Worm (Caenorhabditis elegans): ENCODE measurements around the gene lgc-53.
A peak's percentile ranks its signal among the peaks of the same experiment; 100 is the strongest.

Gene lgc-53

DNA sequence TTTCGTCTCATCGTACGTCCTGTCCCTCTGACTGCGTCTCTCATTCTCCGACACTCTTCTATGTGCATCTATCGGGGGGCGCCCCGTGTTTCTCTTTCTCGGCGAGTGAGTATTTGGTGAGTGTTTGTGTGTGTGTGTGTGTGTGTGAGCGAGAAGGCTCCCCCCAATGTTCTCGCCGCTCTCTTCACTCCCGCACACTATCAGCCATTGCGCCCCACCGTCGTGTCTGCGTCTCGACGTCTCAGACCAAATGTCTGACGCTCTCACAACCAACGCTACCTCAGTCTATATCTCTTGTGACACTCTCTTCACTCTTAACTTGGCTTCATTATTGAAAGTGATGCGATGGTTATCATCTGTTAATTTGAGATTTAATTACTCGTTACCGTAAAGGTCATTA is 15.4 kb downstream of the lgc-53 start (continued):
- TF ChIP-seq lsy-2 (tag; optimal IDR thresholded peaks at IDR 0.05): peak; percentile 81 to 88
- TF ChIP-seq ces-1 (GFP tag; optimal IDR thresholded peaks at IDR 0.05): no peak
- 0 out of 2 replicates have a peak, but pooled peaks have one; percentile 37 for TF ChIP-seq D1046.2 (GFP tag; IDR thresholded peaks at IDR 0.05)
- peak; percentile 80; the same call in 1 of the 2 replicates for TF ChIP-seq saeg-2 (GFP tag; IDR thresholded peaks at IDR 0.05)
- no peak for TF ChIP-seq nhr-76 (tag; optimal IDR thresholded peaks at IDR 0.05)
- peak; percentile 55 for TF ChIP-seq dpl-1 (GFP tag; optimal IDR thresholded peaks at IDR 0.05)
- TF ChIP-seq nhr-11 (tag; optimal IDR thresholded peaks at IDR 0.05): peak; percentile 94
- peak; percentile 91 for TF ChIP-seq T26A8.4 (GFP tag; IDR thresholded peaks at IDR 0.05)
- TF ChIP-seq aha-1 (tag): peak; percentile 100
- TF ChIP-seq hlh-30 (tag; optimal IDR thresholded peaks at IDR 0.05; ENCODE audit: insufficient read depth): peak; percentile 95
- no peak for TF ChIP-seq R02D3.7 (tag; optimal IDR thresholded peaks at IDR 0.05)
- no peak for TF ChIP-seq ZK337.2 (GFP tag; IDR thresholded peaks at IDR 0.05)
- peak; percentile 94 for TF ChIP-seq rbr-2 (tag; optimal IDR thresholded peaks at IDR 0.05)
- peak; percentile 79 for TF ChIP-seq nhr-77 (tag; optimal IDR thresholded peaks at IDR 0.05)
- no peak for TF ChIP-seq unc-130 (GFP tag; optimal IDR thresholded peaks at IDR 0.05)
- peak; percentile 63 for TF ChIP-seq pha-4 (GFP tag; IDR thresholded peaks at IDR 0.05)
- peak; percentile 36 for TF ChIP-seq pha-4 (tag; optimal IDR thresholded peaks at IDR 0.05)
- TF ChIP-seq hlh-11 (tag; optimal IDR thresholded peaks at IDR 0.05): peak; percentile 99
- peak; percentile 84 for TF ChIP-seq fkh-10 (GFP tag; optimal IDR thresholded peaks at IDR 0.05)
- TF ChIP-seq egl-43 (GFP tag; IDR thresholded peaks at IDR 0.05): no peak; the same call in 1 of the 2 replicates
- TF ChIP-seq dmd-6 (GFP tag; IDR thresholded peaks at IDR 0.05): peak; percentile 98
- peak; percentile 98 for TF ChIP-seq hmg-1.1 (GFP tag; IDR thresholded peaks at IDR 0.05)
- no peak for TF ChIP-seq nhr-237 (tag; optimal IDR thresholded peaks at IDR 0.05)
- TF ChIP-seq ceh-32 (tag; optimal IDR thresholded peaks at IDR 0.05; ENCODE audit: poor library complexity): peak; percentile 32
- TF ChIP-seq F49E8.2 (tag; optimal IDR thresholded peaks at IDR 0.05; ENCODE audit: borderline replicate concordance): no peak
- peak; percentile 91 for TF ChIP-seq nhr-28 (tag; optimal IDR thresholded peaks at IDR 0.05)
- TF ChIP-seq tra-1 (GFP tag; IDR thresholded peaks at IDR 0.05): peak; percentile 92
- TF ChIP-seq nhr-6 (tag; optimal IDR thresholded peaks at IDR 0.05): peak; percentile 89
- peak; percentile 42 to 89 for TF ChIP-seq hif-1 (tag; optimal IDR thresholded peaks at IDR 0.05)
- peak; percentile 90 for TF ChIP-seq nhr-48 (tag; optimal IDR thresholded peaks at IDR 0.05)
- TF ChIP-seq aly-2 (tag; optimal IDR thresholded peaks at IDR 0.05): no peak
- peak; percentile 77 for TF ChIP-seq T20F7.1 (GFP tag; optimal IDR thresholded peaks at IDR 0.05)
- TF ChIP-seq ceh-28 (tag; optimal IDR thresholded peaks at IDR 0.05): peak; percentile 62
- 0 out of 2 replicates have a peak, but pooled peaks have one; percentile 9 for TF ChIP-seq Y48G9A.11 (GFP tag; IDR thresholded peaks at IDR 0.05)
- peak; percentile 87 for TF ChIP-seq jun-1 (tag; optimal IDR thresholded peaks at IDR 0.05)
- peak; percentile 96 for TF ChIP-seq dve-1 (tag; optimal IDR thresholded peaks at IDR 0.05; ENCODE audit: insufficient read depth)
- TF ChIP-seq nhr-42 (GFP tag; IDR thresholded peaks at IDR 0.05): peak; percentile 45; the same call in 1 of the 2 replicates
- TF ChIP-seq gei-8 (GFP tag; optimal IDR thresholded peaks at IDR 0.05): peak; percentile 87
- TF ChIP-seq unc-62 (GFP tag; optimal IDR thresholded peaks at IDR 0.05 in 1 of 2): peak in 1 of 2 experiments; percentile 97
- TF ChIP-seq unc-62 (tag; optimal IDR thresholded peaks at IDR 0.05): peak; percentile 52
- TF ChIP-seq spr-3 (GFP tag; optimal IDR thresholded peaks at IDR 0.05): peak; percentile 29
- TF ChIP-seq mdt-29 (GFP tag; IDR thresholded peaks at IDR 0.05): peak; percentile 64
- TF ChIP-seq lin-29 (GFP tag; IDR thresholded peaks at IDR 0.05): no peak
- TF ChIP-seq mes-2 (tag; optimal IDR thresholded peaks at IDR 0.05; ENCODE audit: poor library complexity, severe bottlenecking): peak; percentile 79
